Fruit fly (Drosophila melanogaster) whole organism, adult: ENCODE measurements around the gene Mob2.

Experiments
- CG11617 ChIP-seq: fragments of 200-800 bp; sonication (Bioruptor generic); optimal IDR thresholded peaks from 2 replicates; lab custom pipeline; 2017; ENCODE audit warnings: mild to moderate bottlenecking, missing biosample characterization, missing genetic modification reagents, missing genetic modification characterization
- CG12768 ChIP-seq: fragments of 200-800 bp; sonication (Bioruptor generic); optimal IDR thresholded peaks from 2 replicates; lab custom pipeline; 2017; ENCODE audit warnings: missing biosample characterization, missing genetic modification characterization, mild to moderate bottlenecking, moderate library complexity, missing genetic modification reagents
- CG14711 ChIP-seq: fragments of 200-800 bp; sonication (Bioruptor generic); optimal IDR thresholded peaks from 2 replicates; lab custom pipeline; 2018; ENCODE audit warnings: missing biosample characterization, mild to moderate bottlenecking, missing genetic modification characterization, moderate library complexity
- CG1620 ChIP-seq: fragments of 200-800 bp; sonication (Bioruptor generic); optimal IDR thresholded peaks from 2 replicates; lab custom pipeline; 2016; ENCODE audit warnings: missing biosample characterization, missing genetic modification characterization
- CG33017 ChIP-seq: fragments of 200-800 bp; sonication (Bioruptor generic); optimal IDR thresholded peaks from 2 replicates; lab custom pipeline; 2018; ENCODE audit warnings: missing biosample characterization, mild to moderate bottlenecking, missing genetic modification characterization, moderate library complexity
- CG5204 ChIP-seq: fragments of 200-800 bp; sonication (Bioruptor generic); optimal IDR thresholded peaks from 2 replicates; lab custom pipeline; 2016; ENCODE audit warnings: missing biosample characterization, missing genetic modification characterization
- CG7045 ChIP-seq: fragments of 200-800 bp; sonication (Bioruptor generic); optimal IDR thresholded peaks from 2 replicates; lab custom pipeline; 2017; ENCODE audit warnings: missing biosample characterization, mild to moderate bottlenecking, missing genetic modification characterization
- CG7101 ChIP-seq: fragments of 200-800 bp; sonication (Bioruptor generic); optimal IDR thresholded peaks from 2 replicates; lab custom pipeline; 2018; ENCODE audit warnings: missing biosample characterization, mild to moderate bottlenecking, missing genetic modification characterization, moderate library complexity
- Clk ChIP-seq: fragments of 200-800 bp; sonication (Bioruptor generic); optimal IDR thresholded peaks from 2 replicates; lab custom pipeline; 2017; ENCODE audit warnings: missing biosample characterization, missing genetic modification characterization
- Crg-1 ChIP-seq: fragments of 200-800 bp; sonication (Bioruptor generic); optimal IDR thresholded peaks from 2 replicates; lab custom pipeline; 2016; ENCODE audit warnings: missing biosample characterization, missing genetic modification characterization
- Hr96 ChIP-seq: fragments of 200-800 bp; sonication (Bioruptor generic); optimal IDR thresholded peaks from 2 replicates; lab custom pipeline; 2016; ENCODE audit warnings: missing biosample characterization, missing genetic modification characterization
- Mnt ChIP-seq: fragments of 200-800 bp; sonication (Bioruptor generic); optimal IDR thresholded peaks from 2 replicates; lab custom pipeline; 2016; ENCODE audit warnings: missing biosample characterization, mild to moderate bottlenecking, missing genetic modification characterization
- bab1 ChIP-seq: fragments of 200-800 bp; sonication (Bioruptor generic); optimal IDR thresholded peaks from 3 replicates; lab custom pipeline; 2019; ENCODE audit warnings: missing biosample characterization, mild to moderate bottlenecking, missing genetic modification characterization, moderate library complexity
- cic ChIP-seq: fragments of 200-800 bp; sonication (Bioruptor generic); optimal IDR thresholded peaks from 2 replicates; lab custom pipeline; 2017; ENCODE audit warnings: missing biosample characterization, mild to moderate bottlenecking, missing genetic modification characterization, moderate library complexity
- cnc ChIP-seq, 2 experiments: fragments of >200 bp; optimal IDR thresholded peaks; 2 replicates each; lab custom pipeline; 2017
- kay ChIP-seq: fragments of 200-800 bp; sonication (Bioruptor generic); peaks from one replicate; lab custom pipeline; 2016; ENCODE audit warnings: missing biosample characterization, missing genetic modification characterization, borderline replicate concordance
- ovo ChIP-seq: fragments of 200-800 bp; sonication (Bioruptor generic); optimal IDR thresholded peaks from 2 replicates; lab custom pipeline; 2016; ENCODE audit warnings: missing biosample characterization, missing genetic modification characterization
- pad ChIP-seq: fragments of 200-800 bp; sonication (Bioruptor generic); optimal IDR thresholded peaks from 3 replicates; lab custom pipeline; 2017; ENCODE audit warnings: missing biosample characterization, missing genetic modification characterization, mild to moderate bottlenecking, moderate library complexity, missing genetic modification reagents
- tj ChIP-seq: fragments of 200-800 bp; sonication (Bioruptor generic); optimal IDR thresholded peaks from 3 replicates; lab custom pipeline; 2017; ENCODE audit warnings: missing biosample characterization, mild to moderate bottlenecking, missing genetic modification characterization, moderate library complexity
- toe ChIP-seq: fragments of 200-800 bp; sonication (Bioruptor generic); optimal IDR thresholded peaks from 2 replicates; lab custom pipeline; 2016; ENCODE audit warnings: missing biosample characterization, missing genetic modification characterization

The Mob2 gene

DNA sequence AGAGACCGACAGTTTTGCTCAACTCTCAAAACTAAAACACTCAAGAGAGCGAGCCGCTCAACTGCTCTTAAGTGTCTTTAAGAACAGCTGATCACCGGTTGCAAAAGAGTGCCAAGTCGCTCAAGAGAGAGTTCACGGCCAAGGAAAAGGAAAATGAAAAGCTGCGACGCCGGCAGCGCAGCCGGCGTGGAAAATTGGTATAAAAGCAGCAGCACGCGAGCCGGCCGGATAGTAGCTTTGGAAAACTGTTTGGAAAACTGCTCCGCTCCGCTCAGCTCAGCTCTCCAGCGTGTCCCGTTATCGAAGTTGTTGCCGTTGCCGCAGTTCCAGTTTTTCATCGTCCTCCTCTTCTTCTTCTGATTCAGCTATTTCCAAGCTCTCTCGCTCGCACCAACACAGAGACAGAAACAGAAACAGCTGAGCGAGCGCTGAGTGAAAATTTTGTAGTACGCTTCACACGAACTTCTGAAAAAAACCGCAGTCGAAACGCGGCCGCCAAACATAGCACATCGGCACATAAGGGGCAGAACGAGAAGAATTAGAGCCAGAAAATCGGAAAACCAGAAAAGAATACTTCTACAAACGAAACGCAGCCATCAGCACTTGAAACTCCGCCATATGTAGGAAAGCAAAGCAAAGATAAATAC, 74.6 kb downstream of the Mob2 start, which contains the start of gene chrb:
Gene chrb (plus strand): TSS at position 224 of the 647 bp plus-strand sequence.
- TF ChIP-seq CG7045 (GFP tag; lab: Kevin White, UChicago) (no peak), Crg-1 (GFP tag; lab: Kevin White, UChicago) (peak; percentile 4), Hr96 (GFP tag; lab: Kevin White, UChicago) (no peak), CG14711 (tag; lab: Kevin White, UChicago) (peak; percentile 31), CG7101 (tag; lab: Kevin White, UChicago) (peak; percentile 50), bab1 (GFP tag; lab: Kevin White, UChicago) (peak; percentile 74), CG11617 (GFP tag; lab: Kevin White, UChicago) (peak; percentile 56), Clk (GFP tag; lab: Kevin White, UChicago) (no peak), ovo (peak; percentile 32), cnc (optimal IDR thresholded peaks at IDR 0.05; lab: Kevin White, UChicago) (no peak), Mnt (GFP tag; lab: Kevin White, UChicago) (peak; percentile 59), cic (GFP tag; lab: Kevin White, UChicago) (peak; percentile 60), CG33017 (tag; lab: Kevin White, UChicago) (peak; percentile 42), CG1620 (GFP tag; lab: Kevin White, UChicago) (peak; percentile 18), CG12768 (GFP tag; lab: Kevin White, UChicago) (peak; percentile 27), pad (GFP tag; lab: Kevin White, UChicago) (peak; percentile 74), tj (GFP tag; lab: Kevin White, UChicago) (peak; percentile 83)

DNA sequence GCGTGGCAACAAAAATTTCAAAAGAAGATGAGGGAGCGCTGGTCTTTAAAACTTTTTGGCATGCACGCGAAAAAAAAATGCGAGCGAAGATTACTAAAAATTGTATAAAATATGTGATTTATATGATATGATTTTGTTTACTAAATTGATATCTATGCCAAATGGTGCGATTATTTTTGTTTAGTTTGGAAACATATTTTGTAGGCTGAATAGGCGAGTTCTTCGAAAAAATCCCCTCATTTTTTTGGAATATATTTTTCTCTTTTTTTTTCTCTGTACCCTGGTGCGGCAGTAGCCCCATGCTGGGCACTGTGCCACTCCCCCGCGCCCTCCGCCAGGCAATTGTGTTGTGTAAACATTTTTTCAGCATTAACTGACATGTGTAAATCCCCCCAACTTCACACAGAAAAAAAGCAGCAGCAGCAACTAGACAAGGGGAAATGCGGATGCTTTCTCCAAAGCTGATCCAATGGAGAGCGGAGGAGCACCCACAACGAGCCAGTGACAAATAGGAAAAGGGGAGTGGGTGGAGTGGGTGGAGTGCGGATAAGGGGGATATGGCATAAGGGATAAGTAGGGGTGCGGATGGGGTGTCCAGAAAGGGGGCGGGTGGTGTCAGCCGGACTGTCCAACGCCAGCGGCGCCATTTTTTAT, 76.0 kb downstream of the Mob2 start:
- TF ChIP-seq kay (GFP tag; lab: Kevin White, UChicago): peak; percentile 16
- TF ChIP-seq CG7101 (tag; lab: Kevin White, UChicago): no peak
- TF ChIP-seq CG1620 (GFP tag; lab: Kevin White, UChicago): no peak

DNA sequence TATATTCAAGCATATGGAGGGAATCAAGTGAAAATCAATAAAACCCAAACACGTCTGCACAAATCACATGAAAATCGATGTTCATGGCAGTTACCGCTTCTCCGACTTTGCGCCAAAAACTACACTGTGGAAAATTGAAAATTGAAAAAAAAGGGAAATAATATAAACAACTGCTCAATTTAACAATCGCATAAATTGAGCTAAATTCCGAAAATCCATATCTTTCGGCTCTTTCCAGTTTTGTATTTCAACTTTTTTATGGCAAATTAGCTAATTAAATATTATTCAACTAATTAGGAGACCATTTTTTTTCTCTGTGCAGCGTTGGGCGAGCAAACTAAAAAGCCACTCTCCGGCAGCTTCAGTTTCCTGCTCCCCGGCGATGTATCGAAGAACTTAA, 77.5 kb downstream of the Mob2 start:
- TF ChIP-seq ovo: no peak
- no peak for TF ChIP-seq Crg-1 (GFP tag; lab: Kevin White, UChicago)
- TF ChIP-seq pad (GFP tag; lab: Kevin White, UChicago): no peak
- no peak for TF ChIP-seq CG12768 (GFP tag; lab: Kevin White, UChicago)
- no peak for TF ChIP-seq CG1620 (GFP tag; lab: Kevin White, UChicago)
- no peak for TF ChIP-seq toe (GFP tag; lab: Kevin White, UChicago)
- TF ChIP-seq CG7045 (GFP tag; lab: Kevin White, UChicago): no peak
- no peak for TF ChIP-seq CG11617 (GFP tag; lab: Kevin White, UChicago)
- TF ChIP-seq bab1 (GFP tag; lab: Kevin White, UChicago): no peak
- no peak for TF ChIP-seq cic (GFP tag; lab: Kevin White, UChicago)

DNA sequence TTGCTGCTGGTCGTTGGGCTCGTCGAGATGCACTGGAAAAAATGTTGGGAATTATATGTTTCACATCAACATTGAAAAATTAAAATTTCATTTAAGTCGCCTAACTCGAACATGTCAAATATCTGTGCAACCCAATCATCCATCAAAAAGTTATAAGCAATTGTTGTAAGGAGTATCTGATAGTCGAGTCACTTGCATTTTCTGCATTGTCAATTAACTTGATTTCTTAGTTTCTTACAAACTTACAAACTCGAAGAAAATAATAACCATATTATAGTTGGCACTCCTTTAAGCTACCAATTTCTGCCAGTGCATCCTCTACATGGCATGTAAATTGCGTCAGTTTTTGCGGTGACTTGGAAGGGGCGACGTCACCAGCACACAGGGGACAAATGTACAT, 78.9 kb downstream of the Mob2 start:
- no peak for TF ChIP-seq CG7101 (tag; lab: Kevin White, UChicago)
- no peak for TF ChIP-seq cic (GFP tag; lab: Kevin White, UChicago)
- no peak for TF ChIP-seq cnc (optimal IDR thresholded peaks at IDR 0.05; lab: Kevin White, UChicago)
- no peak for TF ChIP-seq toe (GFP tag; lab: Kevin White, UChicago)
- TF ChIP-seq Hr96 (GFP tag; lab: Kevin White, UChicago): no peak
- TF ChIP-seq CG7045 (GFP tag; lab: Kevin White, UChicago): no peak
- TF ChIP-seq pad (GFP tag; lab: Kevin White, UChicago): no peak

DNA sequence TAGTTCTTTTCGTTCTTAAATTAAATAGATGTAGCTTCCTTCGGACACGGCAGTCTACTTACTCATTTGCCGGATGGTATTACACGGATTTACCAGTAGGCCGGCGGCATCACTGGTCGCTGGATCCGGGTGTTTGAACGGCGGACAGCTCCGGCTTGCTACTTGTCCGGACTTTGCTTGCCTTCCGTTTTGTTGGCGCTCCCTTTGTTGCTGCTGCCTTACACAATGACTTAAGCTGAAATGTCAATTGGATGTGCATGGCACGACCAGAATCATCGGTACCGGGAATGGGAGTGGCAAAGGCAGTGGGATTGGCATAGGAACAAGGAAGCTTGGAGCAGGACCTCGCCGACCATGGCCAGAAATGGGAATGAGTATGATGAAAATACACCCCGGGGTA, 81.7 kb downstream of the Mob2 start:
- no peak for TF ChIP-seq kay (GFP tag; lab: Kevin White, UChicago)
- TF ChIP-seq ovo: no peak
- no peak for TF ChIP-seq CG7045 (GFP tag; lab: Kevin White, UChicago)
- no peak for TF ChIP-seq Crg-1 (GFP tag; lab: Kevin White, UChicago)

DNA sequence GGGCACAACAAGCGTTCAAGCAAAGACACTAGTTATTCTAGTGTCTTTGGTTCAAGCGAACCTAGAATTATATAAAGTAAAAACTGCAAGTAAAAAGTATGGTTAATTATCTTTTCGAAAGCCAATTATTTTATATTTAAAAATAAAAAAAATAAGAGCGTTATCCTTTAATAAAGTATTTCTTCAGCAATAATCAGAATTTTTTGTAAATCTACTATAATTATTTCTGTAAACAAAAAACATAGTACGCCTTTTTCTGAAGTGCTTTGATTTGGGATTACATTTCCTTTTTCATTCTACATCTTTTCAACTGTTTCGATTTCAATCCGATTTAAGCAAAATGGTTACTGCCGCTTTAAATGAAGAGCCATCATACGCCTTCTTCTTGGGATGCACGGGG, 87.4 kb downstream of the Mob2 start, which contains the start of gene Vha16-2:
Gene Vha16-2 (plus strand): TSS at position 301 of the 400 bp plus-strand sequence.
- TF ChIP-seq kay (GFP tag; lab: Kevin White, UChicago) (no peak), pad (GFP tag; lab: Kevin White, UChicago) (no peak), Crg-1 (GFP tag; lab: Kevin White, UChicago) (no peak), Hr96 (GFP tag; lab: Kevin White, UChicago) (no peak), CG7101 (tag; lab: Kevin White, UChicago) (no peak), CG1620 (GFP tag; lab: Kevin White, UChicago) (no peak), bab1 (GFP tag; lab: Kevin White, UChicago) (no peak)

DNA sequence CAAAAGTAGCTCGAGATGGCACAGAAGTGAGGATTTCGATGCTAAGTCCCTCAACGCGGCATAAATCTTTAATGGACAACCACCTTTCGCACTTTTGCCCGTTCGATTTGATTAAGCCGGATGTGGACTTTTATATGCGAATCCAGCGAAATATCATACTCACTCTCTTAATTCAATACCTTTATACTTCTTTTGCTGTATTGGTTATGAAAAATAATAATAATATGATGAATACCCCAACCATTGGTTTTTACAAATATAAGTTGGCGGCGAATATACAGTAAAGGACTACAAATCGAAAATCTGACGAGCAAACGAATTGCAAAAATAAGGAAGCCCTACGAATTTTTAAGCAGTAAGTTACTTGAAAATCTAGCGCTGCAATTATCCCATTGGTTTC, 89.0 kb downstream of the Mob2 start, which contains the start of gene Vha16-3:
Gene Vha16-3 (plus strand): TSS at position 301 of the 400 bp plus-strand sequence.
- TF ChIP-seq CG33017 (tag; lab: Kevin White, UChicago): no peak
- TF ChIP-seq CG12768 (GFP tag; lab: Kevin White, UChicago): no peak
- TF ChIP-seq CG14711 (tag; lab: Kevin White, UChicago): no peak
- no peak for TF ChIP-seq Mnt (GFP tag; lab: Kevin White, UChicago)
- TF ChIP-seq cic (GFP tag; lab: Kevin White, UChicago): no peak
- TF ChIP-seq cnc (optimal IDR thresholded peaks at IDR 0.05; lab: Kevin White, UChicago): no peak
- no peak for TF ChIP-seq CG5204 (GFP tag; lab: Kevin White, UChicago)
